Fruit fly (Drosophila melanogaster) whole organism, embryonic: ENCODE results near the gene RpL6.

ENCODE experiments used
- Atf6 ChIP-seq: fragments of 200-800 bp; sonication (Bioruptor generic); IDR thresholded peaks from 2 replicates; pipeline ENCODE4 v1.3.6; 2022; ENCODE audit warnings: missing biosample characterization, missing genetic modification characterization
- CG11085 ChIP-seq: fragments of 200-800 bp; sonication (Bioruptor generic); IDR thresholded peaks from 2 replicates; pipeline ENCODE4 v1.3.6; 2022; ENCODE audit warnings: missing biosample characterization, missing genetic modification characterization
- CG14014 ChIP-seq: fragments of 200-800 bp; sonication (Bioruptor generic); IDR thresholded peaks from 2 replicates; pipeline ENCODE4 v1.3.6; 2022; ENCODE audit warnings: missing biosample characterization, missing genetic modification characterization
- CG17186 ChIP-seq: fragments of 200-800 bp; sonication (Bioruptor generic); optimal IDR thresholded peaks from 3 replicates; lab custom pipeline; 2017; ENCODE audit warnings: missing biosample characterization, missing genetic modification reagents, missing genetic modification characterization
- CG1832 ChIP-seq: fragments of 200-800 bp; sonication (Bioruptor generic); optimal IDR thresholded peaks from 2 replicates; lab custom pipeline; 2017; ENCODE audit warnings: missing biosample characterization, mild to moderate bottlenecking, missing genetic modification characterization, inconsistent platforms
- CG42726 ChIP-seq: fragments of 200-800 bp; sonication (Bioruptor generic); IDR thresholded peaks from 2 replicates; pipeline ENCODE4 v1.3.6; 2022; ENCODE audit warnings: missing biosample characterization, missing genetic modification characterization; ENCODE audit not compliant: partially characterized antibody
- CG4404 ChIP-seq: fragments of 200-800 bp; sonication (Bioruptor generic); IDR thresholded peaks from 2 replicates; pipeline ENCODE4 v1.3.6; 2022; ENCODE audit warnings: missing biosample characterization, missing genetic modification characterization
- CG4424 ChIP-seq: fragments of 200-800 bp; sonication (Bioruptor generic); optimal IDR thresholded peaks from 3 replicates; lab custom pipeline; 2016; ENCODE audit warnings: missing biosample characterization, missing genetic modification characterization
- CG7839 ChIP-seq: fragments of 200-800 bp; sonication (Bioruptor generic); optimal IDR thresholded peaks from 3 replicates; lab custom pipeline; 2018; ENCODE audit warnings: missing biosample characterization, mild to moderate bottlenecking, missing genetic modification characterization, moderate library complexity
- CG7963 ChIP-seq: fragments of 200-800 bp; sonication (Bioruptor generic); IDR thresholded peaks from 3 replicates; pipeline ENCODE4 v1.3.6; 2022; ENCODE audit warnings: missing biosample characterization, missing genetic modification characterization; ENCODE audit not compliant: partially characterized antibody
- CG8478 ChIP-seq: fragments of >200 bp; optimal IDR thresholded peaks from 2 replicates; lab custom pipeline; 2018
- CTCF ChIP-seq: fragments of 200-800 bp; sonication (Bioruptor generic); optimal IDR thresholded peaks from 2 replicates; lab custom pipeline; 2017; ENCODE audit warnings: missing biosample characterization, mild to moderate bottlenecking, missing genetic modification characterization, moderate library complexity
- Camta ChIP-seq: fragments of 200-800 bp; sonication (Bioruptor generic); optimal IDR thresholded peaks from 2 replicates; lab custom pipeline; 2016; ENCODE audit warnings: missing biosample characterization, missing genetic modification characterization
- Dek ChIP-seq: fragments of 200-800 bp; sonication (Bioruptor generic); optimal IDR thresholded peaks from 3 replicates; lab custom pipeline; 2019; ENCODE audit warnings: missing biosample characterization, mild to moderate bottlenecking, missing genetic modification characterization, moderate library complexity
- Gsc ChIP-seq: fragments of 200-800 bp; sonication (Bioruptor generic); IDR thresholded peaks from 2 replicates; pipeline ENCODE4 v1.3.6; 2022; ENCODE audit warnings: missing biosample characterization, missing genetic modification characterization
- HLH54F ChIP-seq: fragments of 200-800 bp; sonication (Bioruptor generic); optimal IDR thresholded peaks from 3 replicates; lab custom pipeline; 2016; ENCODE audit warnings: missing biosample characterization, missing genetic modification characterization
- HLHmδ ChIP-seq: fragments of 200-800 bp; sonication (Bioruptor generic); optimal IDR thresholded peaks from 2 replicates; lab custom pipeline; 2018; ENCODE audit warnings: missing biosample characterization, mild to moderate bottlenecking, missing genetic modification characterization, moderate library complexity
- Hey ChIP-seq: fragments of 200-800 bp; sonication (Bioruptor generic); optimal IDR thresholded peaks from 3 replicates; lab custom pipeline; 2018; ENCODE audit warnings: missing biosample characterization, mild to moderate bottlenecking, missing genetic modification characterization
- Lpt ChIP-seq: fragments of >200 bp; optimal IDR thresholded peaks from 2 replicates; lab custom pipeline; 2018; ENCODE audit warnings: missing biosample characterization, missing genetic modification characterization
- Max ChIP-seq: fragments of 200-800 bp; sonication (Bioruptor generic); optimal IDR thresholded peaks from 2 replicates; lab custom pipeline; 2016; ENCODE audit warnings: missing biosample characterization, mild to moderate bottlenecking, missing genetic modification characterization
- Meics ChIP-seq: fragments of 200-800 bp; sonication (Bioruptor generic); optimal IDR thresholded peaks from 2 replicates; lab custom pipeline; 2017; ENCODE audit warnings: missing biosample characterization, mild to moderate bottlenecking, missing genetic modification characterization
- Myb ChIP-seq: fragments of 200-800 bp; sonication (Bioruptor generic); optimal IDR thresholded peaks from 2 replicates; lab custom pipeline; 2016; ENCODE audit warnings: missing biosample characterization, missing genetic modification characterization
- Nf-YB ChIP-seq: fragments of 200-800 bp; sonication (Bioruptor generic); optimal IDR thresholded peaks from 3 replicates; lab custom pipeline; 2019; ENCODE audit warnings: missing biosample characterization, mild to moderate bottlenecking, missing genetic modification characterization, moderate library complexity
- NfI ChIP-seq: fragments of 200-800 bp; sonication (Bioruptor generic); optimal IDR thresholded peaks from 3 replicates; lab custom pipeline; 2018; ENCODE audit warnings: missing biosample characterization, mild to moderate bottlenecking, missing genetic modification characterization, moderate library complexity
- Oaz ChIP-seq: fragments of 200-800 bp; sonication (Bioruptor generic); IDR thresholded peaks from 2 replicates; pipeline ENCODE4 v1.3.6; 2022; ENCODE audit warnings: missing biosample characterization, missing genetic modification characterization
- Poxn ChIP-seq: fragments of 200-800 bp; sonication (Bioruptor generic); IDR thresholded peaks from 2 replicates; pipeline ENCODE4 v1.3.6; 2022; ENCODE audit warnings: missing biosample characterization, missing genetic modification characterization
- Rx ChIP-seq: fragments of 200-800 bp; sonication (Bioruptor generic); IDR thresholded peaks from 2 replicates; pipeline ENCODE4 v1.3.6; 2022; ENCODE audit warnings: missing biosample characterization, missing genetic modification characterization
- Stat92E ChIP-seq, 3 experiments: fragments of >200 bp in 2 of 3; fragments of 200-800 bp in 1 of 3; sonication (Bioruptor generic) in 1 of 3; optimal IDR thresholded peaks; 2 replicates each; lab custom pipeline; 2017 to 2019; ENCODE audit warnings: missing biosample characterization in 3 of 3, missing genetic modification characterization in 3 of 3, mild to moderate bottlenecking in 1 of 3, moderate library complexity in 1 of 3
- Xrp1 ChIP-seq: fragments of 200-800 bp; sonication (Bioruptor generic); IDR thresholded peaks from 2 replicates; pipeline ENCODE4 v1.3.6; 2022; ENCODE audit warnings: missing biosample characterization, missing genetic modification characterization
- ara ChIP-seq: fragments of 200-800 bp; sonication (Bioruptor generic); IDR thresholded peaks from 2 replicates; pipeline ENCODE4 v1.3.6; 2022; ENCODE audit warnings: missing biosample characterization, missing genetic modification characterization
- bcd ChIP-seq: fragments of 200-800 bp; sonication (Bioruptor generic); optimal IDR thresholded peaks from 2 replicates; lab custom pipeline; 2017; ENCODE audit warnings: missing biosample characterization, mild to moderate bottlenecking, missing genetic modification characterization
- btn ChIP-seq: fragments of 200-800 bp; sonication (Bioruptor generic); optimal IDR thresholded peaks from 2 replicates; lab custom pipeline; 2016; ENCODE audit warnings: missing biosample characterization, missing genetic modification characterization
- dati ChIP-seq: fragments of 200-800 bp; sonication (Bioruptor generic); IDR thresholded peaks from 2 replicates; pipeline ENCODE4 v1.3.6; 2022; ENCODE audit warnings: missing biosample characterization, missing genetic modification characterization
- disco-r ChIP-seq: fragments of 200-800 bp; sonication (Bioruptor generic); optimal IDR thresholded peaks from 2 replicates; lab custom pipeline; 2016; ENCODE audit warnings: missing biosample characterization, missing genetic modification characterization
- dmrt11E ChIP-seq: fragments of 200-800 bp; sonication (Bioruptor generic); optimal IDR thresholded peaks from 3 replicates; lab custom pipeline; 2018; ENCODE audit warnings: missing biosample characterization, mild to moderate bottlenecking, missing genetic modification characterization, moderate library complexity
- dmrt99B ChIP-seq: fragments of 200-800 bp; sonication (Bioruptor generic); optimal IDR thresholded peaks from 2 replicates; lab custom pipeline; 2018; ENCODE audit warnings: missing biosample characterization, mild to moderate bottlenecking, missing genetic modification characterization, moderate library complexity
- ftz-f1 ChIP-seq: fragments of 200-800 bp; sonication (Bioruptor generic); optimal IDR thresholded peaks from 2 replicates; lab custom pipeline; 2016; ENCODE audit warnings: missing biosample characterization, missing genetic modification characterization
- mam ChIP-seq: fragments of 200-800 bp; sonication (Bioruptor generic); optimal IDR thresholded peaks from 3 replicates; lab custom pipeline; 2016; ENCODE audit warnings: missing biosample characterization, missing genetic modification characterization
- mirr ChIP-seq: fragments of 200-800 bp; sonication (Bioruptor generic); optimal IDR thresholded peaks from 3 replicates; lab custom pipeline; 2018; ENCODE audit warnings: missing biosample characterization, mild to moderate bottlenecking, missing genetic modification characterization
- onecut ChIP-seq: fragments of 200-800 bp; sonication (Bioruptor generic); IDR thresholded peaks from 2 replicates; pipeline ENCODE4 v1.3.6; 2022; ENCODE audit warnings: missing biosample characterization, missing genetic modification characterization
- pum ChIP-seq: fragments of 200-800 bp; sonication (Bioruptor generic); optimal IDR thresholded peaks from 2 replicates; lab custom pipeline; 2016; ENCODE audit warnings: missing biosample characterization, missing genetic modification characterization
- row ChIP-seq: fragments of 200-800 bp; sonication (Bioruptor generic); IDR thresholded peaks from 3 replicates; pipeline ENCODE4 v1.3.6; 2022; ENCODE audit warnings: missing biosample characterization, missing genetic modification characterization
- sc ChIP-seq, 3 experiments: fragments of >200 bp in 2 of 3; fragments of 200-800 bp in 1 of 3; sonication (Bioruptor generic) in 1 of 3; optimal IDR thresholded peaks; 2 replicates in 2 of 3; 3 replicates in 1 of 3; lab custom pipeline; 2017; ENCODE audit warnings: mild to moderate bottlenecking in 1 of 3, missing biosample characterization in 1 of 3, missing genetic modification characterization in 1 of 3, missing genetic modification reagents in 1 of 3
- scrt ChIP-seq: fragments of 200-800 bp; sonication (Bioruptor generic); optimal IDR thresholded peaks from 2 replicates; lab custom pipeline; 2018; ENCODE audit warnings: missing biosample characterization, mild to moderate bottlenecking, missing genetic modification characterization, moderate library complexity
- sens ChIP-seq: fragments of 200-800 bp; sonication (Bioruptor generic); peaks from one replicate; lab custom pipeline; 2016; ENCODE audit warnings: missing biosample characterization, missing genetic modification characterization
- seq ChIP-seq: fragments of 200-800 bp; sonication (Bioruptor generic); IDR thresholded peaks from 2 replicates; pipeline ENCODE4 v1.3.6; 2022; ENCODE audit warnings: missing biosample characterization, missing genetic modification characterization
- shn ChIP-seq: fragments of 200-800 bp; sonication (Bioruptor generic); optimal IDR thresholded peaks from 3 replicates; lab custom pipeline; 2016; ENCODE audit warnings: missing biosample characterization, missing genetic modification characterization
- tio ChIP-seq: fragments of 200-800 bp; sonication (Bioruptor generic); optimal IDR thresholded peaks from 2 replicates; lab custom pipeline; 2017; ENCODE audit warnings: missing biosample characterization, missing genetic modification characterization, inconsistent platforms
- tll ChIP-seq, 2 experiments: fragments of 200-800 bp in 1 of 2; fragments of >200 bp in 1 of 2; sonication (Bioruptor generic) in 1 of 2; optimal IDR thresholded peaks; 2 replicates each; lab custom pipeline; 2017 to 2019; ENCODE audit warnings: missing biosample characterization in 2 of 2, missing genetic modification characterization in 2 of 2, mild to moderate bottlenecking in 1 of 2, moderate library complexity in 1 of 2
- toy ChIP-seq: fragments of 200-800 bp; sonication (Bioruptor generic); IDR thresholded peaks from 2 replicates; pipeline ENCODE4 v1.3.6; 2022; ENCODE audit warnings: missing biosample characterization, missing genetic modification characterization
- trh ChIP-seq: fragments of 200-800 bp; sonication (Bioruptor generic); optimal IDR thresholded peaks from 2 replicates; lab custom pipeline; 2016; ENCODE audit warnings: missing biosample characterization, missing genetic modification characterization
- tx ChIP-seq: fragments of 200-800 bp; sonication (Bioruptor generic); optimal IDR thresholded peaks from 2 replicates; lab custom pipeline; 2016; ENCODE audit warnings: missing biosample characterization, missing genetic modification characterization

Gene RpL6

dm6 chr3R:31588374-31588773 lies 7.6 kb downstream of the RpL6 start, which contains the start of gene CG1635:
Gene CG1635, plus strand, starts transcription at chr3R:31588673.
- TF ChIP-seq scrt (GFP tag; lab: Kevin White, UChicago), result peak; percentile 98
- peak; percentile 55; the same call in 1 of the 2 replicates for TF ChIP-seq CG42726 (GFP tag; lab: Robert Waterston, UW)
- TF ChIP-seq Rx (GFP tag; lab: Robert Waterston, UW), result peak; percentile 98
- peak; percentile 97 for TF ChIP-seq Poxn (GFP tag; lab: Robert Waterston, UW)
- no peak for TF ChIP-seq HLHmδ (GFP tag; lab: Kevin White, UChicago)
- TF ChIP-seq Dek, result peak; percentile 99
- peak; percentile 99 for TF ChIP-seq CG4424 (GFP tag; lab: Kevin White, UChicago)
- peak; percentile 99 for TF ChIP-seq dmrt11E (tag; lab: Kevin White, UChicago)
- peak; percentile 100 for TF ChIP-seq CG14014 (GFP tag; lab: Robert Waterston, UW)
- TF ChIP-seq row, result peak; percentile 100
- TF ChIP-seq sc (optimal IDR thresholded peaks at IDR 0.05; lab: Kevin White, UChicago), result no peak
- TF ChIP-seq sc (GFP tag; optimal IDR thresholded peaks at IDR 0.05; lab: Kevin White, UChicago), result peak; percentile 99
- TF ChIP-seq dati, result peak; percentile 97
- peak; percentile 97 for TF ChIP-seq shn
- peak; percentile 98 for TF ChIP-seq Camta (GFP tag; lab: Kevin White, UChicago)
- TF ChIP-seq mirr (GFP tag; lab: Kevin White, UChicago), result peak; percentile 99
- TF ChIP-seq Max (GFP tag; lab: Kevin White, UChicago), result peak; percentile 99
- TF ChIP-seq Myb (GFP tag; lab: Kevin White, UChicago), result peak; percentile 90
- TF ChIP-seq bcd (GFP tag; lab: Kevin White, UChicago), result peak; percentile 99
- TF ChIP-seq Atf6 (GFP tag; lab: Robert Waterston, UW), result peak; percentile 100
- peak; percentile 98 for TF ChIP-seq tx (GFP tag; lab: Kevin White, UChicago)
- TF ChIP-seq CG7963 (GFP tag; lab: Robert Waterston, UW), result peak; percentile 43; the same call in 1 of the 3 replicates
- TF ChIP-seq trh (GFP tag; lab: Kevin White, UChicago), result peak; percentile 96
- TF ChIP-seq Xrp1 (GFP tag; lab: Robert Waterston, UW), result peak; percentile 100
- peak; percentile 99 for TF ChIP-seq Oaz (GFP tag; lab: Robert Waterston, UW)
- peak; percentile 100 for TF ChIP-seq dmrt99B (tag; lab: Kevin White, UChicago)
- peak; percentile 94 for TF ChIP-seq Gsc (GFP tag; lab: Robert Waterston, UW)
- no peak for TF ChIP-seq CG8478 (lab: Kevin White, UChicago)
- TF ChIP-seq ara, result peak; percentile 99
- TF ChIP-seq Hey (tag; lab: Kevin White, UChicago), result peak; percentile 95
- peak; percentile 98 for TF ChIP-seq toy
- peak; percentile 99 for TF ChIP-seq Meics (GFP tag; lab: Kevin White, UChicago)
- peak; percentile 97 for TF ChIP-seq pum (GFP tag; lab: Kevin White, UChicago)
- peak; percentile 99 for TF ChIP-seq CG7839 (tag; lab: Kevin White, UChicago)
- no peak for TF ChIP-seq Lpt (GFP tag; lab: Kevin White, UChicago)
- TF ChIP-seq HLH54F (GFP tag; lab: Kevin White, UChicago), result peak; percentile 98
- TF ChIP-seq ftz-f1 (GFP tag; lab: Kevin White, UChicago), result peak; percentile 90
- peak; percentile 95 for TF ChIP-seq btn
- TF ChIP-seq onecut (GFP tag; lab: Robert Waterston, UW), result peak; percentile 97
- TF ChIP-seq mam (GFP tag; lab: Kevin White, UChicago), result peak; percentile 97
- TF ChIP-seq Nf-YB (GFP tag; lab: Kevin White, UChicago), result peak; percentile 92
- TF ChIP-seq seq (GFP tag; lab: Robert Waterston, UW), result peak; percentile 100
- peak in 1 of 3 experiments; percentile 90 for TF ChIP-seq Stat92E (GFP tag; optimal IDR thresholded peaks at IDR 0.05; lab: Kevin White, UChicago)
- TF ChIP-seq disco-r (GFP tag; lab: Kevin White, UChicago), result peak; percentile 96
- peak; percentile 96 for TF ChIP-seq tio
- TF ChIP-seq CG1832, result no peak
- TF ChIP-seq NfI (GFP tag; lab: Kevin White, UChicago), result peak; percentile 100
- peak; percentile 98 for TF ChIP-seq CG11085 (GFP tag; lab: Robert Waterston, UW)
- TF ChIP-seq CG17186 (GFP tag; lab: Kevin White, UChicago), result peak; percentile 94
- peak in 1 of 2 experiments; percentile 89 for TF ChIP-seq tll (GFP tag; optimal IDR thresholded peaks at IDR 0.05; lab: Kevin White, UChicago)
- peak; percentile 100 for TF ChIP-seq sens (GFP tag; lab: Kevin White, UChicago)
- TF ChIP-seq CTCF, result peak; percentile 79
- TF ChIP-seq CG4404 (GFP tag; lab: Robert Waterston, UW), result peak; percentile 97
